Worm (Caenorhabditis elegans): ENCODE measurements around the gene nkat-3.

- TF ChIP-seq lsy-2 (tag; optimal IDR thresholded peaks at IDR 0.05) (no peak), nhr-42 (GFP tag; IDR thresholded peaks at IDR 0.05) (no peak), lin-38 (GFP tag; IDR thresholded peaks at IDR 0.05) (no peak)
Observed at ce11 chrX:15440744-15441685, 516 bp upstream of the nkat-3 start, which contains the start of gene mocs-1.
